Worm (Caenorhabditis elegans) whole organism, young adult: ENCODE measurements around the gene C52E2.4.
"Not testable (repeated sequence)": the region's sequence is repeated elsewhere in the genome, so short reads cannot be mapped to it uniquely, and the experiment has no call there.

Experiments used
- K11D2.4 ChIP-seq: fragments of 200-800 bp; sonication (Bioruptor generic); IDR thresholded peaks from 2 replicates; pipeline ENCODE4 v1.3.6; 2022; ENCODE audit warnings: missing genetic modification reagents, missing genetic modification characterization, missing compliant biosample characterization
- T07F8.4 ChIP-seq: sonication (generic microtip); optimal IDR thresholded peaks from 2 replicates; lab custom pipeline; 2016; ENCODE audit warnings: mild to moderate bottlenecking, missing genetic modification characterization, moderate library complexity, missing compliant biosample characterization
- ama-1 ChIP-seq, 3 experiments: fragments of 150-350 bp in 1 of 3; sonication (generic microtip) in 2 of 3; optimal IDR thresholded peaks; 2 replicates each; lab custom pipeline; 2014 to 2018; ENCODE audit warnings: missing biosample characterization in 2 of 3, missing genetic modification characterization in 2 of 3, missing genetic modification reagents in 2 of 3
- atf-7 ChIP-seq: sonication (generic microtip); optimal IDR thresholded peaks from 2 replicates; lab custom pipeline; 2017; ENCODE audit warnings: mild to moderate bottlenecking, missing genetic modification characterization, missing compliant biosample characterization
- ceh-40 ChIP-seq: fragments of 200-800 bp; sonication (Bioruptor generic); IDR thresholded peaks from 2 replicates; pipeline ENCODE4 v1.3.6; 2022; ENCODE audit warnings: missing genetic modification characterization, missing compliant biosample characterization
- gei-17 ChIP-seq: fragments of 200-800 bp; sonication (Bioruptor generic); optimal IDR thresholded peaks from 2 replicates; lab custom pipeline; 2018; ENCODE audit warnings: mild to moderate bottlenecking, missing genetic modification characterization, missing compliant biosample characterization
- hmg-1.2 ChIP-seq: fragments of 200-800 bp; sonication (Bioruptor generic); IDR thresholded peaks from 2 replicates; pipeline ENCODE4 v1.3.6; 2022; ENCODE audit warnings: missing genetic modification reagents, missing genetic modification characterization, missing compliant biosample characterization
- lin-26 ChIP-seq: fragments of 200-800 bp; sonication (Bioruptor generic); IDR thresholded peaks from 2 replicates; pipeline ENCODE4 v1.3.6; 2022; ENCODE audit warnings: missing genetic modification reagents, missing genetic modification characterization, missing compliant biosample characterization
- madf-10 ChIP-seq: sonication (generic microtip); optimal IDR thresholded peaks from 2 replicates; lab custom pipeline; 2016; ENCODE audit warnings: mild to moderate bottlenecking, missing genetic modification characterization, missing compliant biosample characterization
- nhr-27 ChIP-seq: fragments of 200-800 bp; sonication (Bioruptor generic); optimal IDR thresholded peaks from 2 replicates; lab custom pipeline; 2018; ENCODE audit warnings: mild to moderate bottlenecking, missing genetic modification characterization, moderate library complexity, missing compliant biosample characterization
- snpc-4 ChIP-seq, 5 experiments: fragments of 150-350 bp in 1 of 5; sonication (generic microtip) in 4 of 5; optimal IDR thresholded peaks; 2 replicates each; lab custom pipeline; 2014 to 2018; ENCODE audit warnings: missing genetic modification characterization in 5 of 5, missing biosample characterization in 3 of 5, antibody characterized with exemption in 2 of 5, mild to moderate bottlenecking in 2 of 5, missing compliant biosample characterization in 2 of 5, missing genotype in 2 of 5, moderate library complexity in 2 of 5, missing genetic modification reagents in 1 of 5
- unc-62 ChIP-seq: fragments of 150-350 bp; optimal IDR thresholded peaks from 2 replicates; lab custom pipeline; 2014; ENCODE audit warnings: missing biosample characterization, missing genetic modification reagents, missing genetic modification characterization

DNA sequence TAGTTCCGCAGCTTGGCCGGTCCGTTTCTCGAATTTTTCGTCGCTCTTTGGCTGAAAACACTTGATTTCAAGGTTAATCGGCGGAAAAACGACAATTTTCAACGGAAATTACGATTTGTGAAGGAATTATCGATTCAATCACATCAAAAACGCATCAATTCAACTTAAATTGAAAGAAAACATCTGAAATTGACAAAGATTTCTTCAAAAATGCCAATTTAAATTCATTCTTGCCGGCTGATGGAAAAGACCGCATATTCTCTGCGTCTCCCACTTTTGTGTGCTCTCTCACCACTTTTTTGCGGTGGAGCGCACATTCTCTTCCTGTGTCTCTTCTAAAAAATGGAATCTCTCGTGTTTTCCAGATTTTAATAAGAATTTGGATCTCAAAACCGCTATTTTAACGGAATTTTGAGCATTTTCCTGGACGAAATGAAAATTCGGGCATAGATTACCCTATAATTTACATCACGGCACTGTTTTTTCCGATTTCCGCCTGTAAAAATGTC lies 18.4 kb downstream of the C52E2.4 start, which contains the start of gene C16C4.18:
- TF ChIP-seq ama-1 (optimal IDR thresholded peaks at IDR 0.05; lab: Kevin White, UChicago); ama-1 (GFP tag; optimal IDR thresholded peaks at IDR 0.05; lab: Kevin White, UChicago); T07F8.4 (tag; lab: Kevin White, UChicago); snpc-4 (GFP tag; optimal IDR thresholded peaks at IDR 0.05; lab: Kevin White, UChicago); snpc-4 (tag; optimal IDR thresholded peaks at IDR 0.05; lab: Kevin White, UChicago); ceh-40 (GFP tag; lab: Robert Waterston, UW); gei-17 (GFP tag; lab: Kevin White, UChicago); unc-62 (GFP tag; lab: Kevin White, UChicago); lin-26 (GFP tag; lab: Robert Waterston, UW); nhr-27 (tag; lab: Kevin White, UChicago); madf-10; K11D2.4 (GFP tag; lab: Robert Waterston, UW); atf-7 (tag; lab: Kevin White, UChicago): not testable (repeated sequence)
- TF ChIP-seq hmg-1.2 (GFP tag; lab: Robert Waterston, UW) = peak; percentile 96
